Worm (Caenorhabditis elegans): Measurements from ENCODE around the gene ZK899.3.

DNA sequence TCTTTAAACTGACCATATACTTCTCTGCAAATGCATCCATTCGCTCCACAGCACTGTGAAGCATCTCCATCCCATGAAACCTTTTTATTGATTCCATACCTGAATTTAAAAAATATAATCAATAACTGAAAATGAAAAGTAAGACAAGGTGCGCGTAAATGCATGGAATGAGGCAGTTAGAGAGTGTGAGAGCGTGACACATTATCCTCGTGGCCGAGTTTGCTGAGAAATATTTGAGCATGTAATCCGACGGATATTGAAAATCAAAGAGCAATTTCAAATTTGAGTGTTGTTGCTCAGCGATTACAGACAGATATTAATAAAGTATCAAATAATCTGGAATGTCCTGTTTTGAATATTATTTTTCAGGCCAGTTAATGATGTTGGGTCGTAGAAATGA, 3.6 kb upstream of the ZK899.3 start, which contains the start of gene ZK899.7:
- no peak for TF ChIP-seq T23F11.4 (GFP tag; optimal IDR thresholded peaks at IDR 0.05)
- TF ChIP-seq ceh-31 (tag; optimal IDR thresholded peaks at IDR 0.05): no peak
- TF ChIP-seq nhr-11 (tag; optimal IDR thresholded peaks at IDR 0.05): no peak
- no peak for TF ChIP-seq pat-9 (tag; optimal IDR thresholded peaks at IDR 0.05)
- TF ChIP-seq unc-86 (tag; optimal IDR thresholded peaks at IDR 0.05): no peak

All from whole organism, late embryonic.